Worm (Caenorhabditis elegans): ENCODE measurements around the gene hpo-26.
A peak's percentile ranks its signal among the peaks of the same experiment; 100 is the strongest.

hpo-26 gene

ce11 chrV:6495353-6495752 lies 37.5 kb downstream of the hpo-26 start:
- no peak for TF ChIP-seq elt-3 (tag; optimal IDR thresholded peaks at IDR 0.05)
- TF ChIP-seq fkh-10 (GFP tag; optimal IDR thresholded peaks at IDR 0.05), result no peak
- no peak for TF ChIP-seq nfya-1 (tag; optimal IDR thresholded peaks at IDR 0.05; ENCODE audit: insufficient read depth)
- TF ChIP-seq tbx-2 (tag; optimal IDR thresholded peaks at IDR 0.05), result no peak
- TF ChIP-seq jun-1 (tag; optimal IDR thresholded peaks at IDR 0.05), result no peak
- TF ChIP-seq ZK546.5 (tag; optimal IDR thresholded peaks at IDR 0.05), result no peak
- TF ChIP-seq ztf-11 (tag; optimal IDR thresholded peaks at IDR 0.05), result no peak
- no peak for TF ChIP-seq lsy-12 (tag; optimal IDR thresholded peaks at IDR 0.05)
- no peak for TF ChIP-seq unc-39 (tag; optimal IDR thresholded peaks at IDR 0.05)
- TF ChIP-seq daf-12 (tag; optimal IDR thresholded peaks at IDR 0.05), result no peak
- no peak for TF ChIP-seq fos-1 (tag; optimal IDR thresholded peaks at IDR 0.05)
- no peak for TF ChIP-seq zag-1 (tag; optimal IDR thresholded peaks at IDR 0.05)
- TF ChIP-seq mdl-1 (tag; optimal IDR thresholded peaks at IDR 0.05), result no peak
- TF ChIP-seq nhr-237 (tag; optimal IDR thresholded peaks at IDR 0.05), result no peak

ce11 chrV:6493821-6494220 lies 39.0 kb downstream of the hpo-26 start, which contains the start of gene cpt-6:
TSS of gene cpt-6 (minus strand) at chrV:6493921.
- no peak for TF ChIP-seq elt-2 (tag; optimal IDR thresholded peaks at IDR 0.05)

DNA sequence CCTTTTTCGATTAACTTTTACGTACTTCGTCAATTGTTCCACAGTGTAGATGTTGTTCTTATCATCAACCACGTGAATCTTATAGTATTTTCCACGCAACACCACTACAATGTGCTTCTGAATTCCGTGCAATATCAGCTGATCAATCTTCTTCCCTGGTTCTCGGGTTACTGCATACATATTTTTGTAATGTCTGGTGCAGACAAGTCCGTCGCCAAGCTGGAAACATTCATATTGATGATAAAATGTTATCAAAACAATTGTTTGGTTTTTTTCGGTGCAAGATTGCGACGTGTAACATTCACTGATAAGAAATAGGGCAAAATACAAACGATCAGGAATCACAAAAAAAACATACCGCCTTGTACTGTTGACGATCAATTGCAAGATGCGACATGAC lies 40.4 kb downstream of the hpo-26 start:
- no peak for TF ChIP-seq sea-2 (GFP tag; optimal IDR thresholded peaks at IDR 0.05)
- TF ChIP-seq nhr-28 (tag; optimal IDR thresholded peaks at IDR 0.05), result no peak
- TF ChIP-seq skn-1 (tag; optimal IDR thresholded peaks at IDR 0.05), result peak; percentile 7
- no peak for TF ChIP-seq jun-1 (tag; optimal IDR thresholded peaks at IDR 0.05)
- peak; percentile 87 for TF ChIP-seq elt-2 (tag; optimal IDR thresholded peaks at IDR 0.05)
- TF ChIP-seq pqm-1 (tag; optimal IDR thresholded peaks at IDR 0.05), result peak; percentile 33

DNA sequence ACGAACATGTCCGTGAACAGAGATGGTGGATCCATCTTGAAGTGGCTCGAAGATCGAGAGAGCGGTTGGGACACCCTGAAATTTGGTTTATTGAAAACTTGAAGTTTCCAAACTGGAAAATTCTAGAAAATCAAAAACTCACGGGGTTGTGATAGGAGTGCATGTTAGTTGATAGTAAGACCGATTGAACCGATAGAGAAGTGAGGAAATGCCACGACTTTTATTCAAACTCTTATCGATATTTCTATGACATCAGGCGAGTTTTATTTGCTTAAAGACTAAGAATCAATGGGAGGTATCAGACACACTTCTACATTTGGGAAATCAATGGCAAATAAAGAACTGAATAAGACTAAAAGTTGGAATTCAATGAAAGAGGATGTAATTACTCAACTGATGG lies 44.0 kb downstream of the hpo-26 start, which contains the start of gene lec-10:
Gene lec-10 (minus strand): TSS at position 272 of the 400 bp plus-strand sequence.
- TF ChIP-seq elt-2 (tag; optimal IDR thresholded peaks at IDR 0.05) (peak; percentile 95), egl-5 (tag; optimal IDR thresholded peaks at IDR 0.05) (no peak), jun-1 (tag; optimal IDR thresholded peaks at IDR 0.05) (peak; percentile 26), pqm-1 (tag; optimal IDR thresholded peaks at IDR 0.05) (peak; percentile 89), pha-4 (tag; optimal IDR thresholded peaks at IDR 0.05) (peak; percentile 59), hmg-11 (tag; optimal IDR thresholded peaks at IDR 0.05) (no peak)

DNA sequence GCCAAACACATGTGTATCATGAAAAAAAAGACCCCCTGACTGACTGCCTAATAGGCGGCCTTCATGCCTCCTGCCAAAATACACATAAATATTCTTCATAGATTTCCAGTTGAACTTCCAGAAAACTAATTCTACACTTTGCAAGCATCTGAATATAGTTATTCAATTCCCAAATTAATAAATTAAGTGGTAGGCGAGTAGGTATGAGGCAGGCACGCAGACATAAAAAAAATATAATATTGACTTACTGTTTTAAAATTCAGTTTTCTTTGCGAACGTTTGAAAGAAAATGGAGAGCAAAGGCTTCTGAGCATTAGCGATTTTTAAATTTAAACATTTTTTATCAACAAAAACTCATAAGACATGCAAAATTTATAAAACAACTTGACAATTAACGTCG lies 45.0 kb downstream of the hpo-26 start:
- no peak for TF ChIP-seq nhr-77 (tag; optimal IDR thresholded peaks at IDR 0.05)
- TF ChIP-seq egl-5 (tag; optimal IDR thresholded peaks at IDR 0.05), result no peak
- no peak for TF ChIP-seq ceh-82 (tag; optimal IDR thresholded peaks at IDR 0.05)
- TF ChIP-seq hmg-11 (tag; optimal IDR thresholded peaks at IDR 0.05), result no peak
- no peak for TF ChIP-seq unc-62 (GFP tag; optimal IDR thresholded peaks at IDR 0.05)
- no peak for TF ChIP-seq mml-1 (tag; optimal IDR thresholded peaks at IDR 0.05)
- peak; percentile 45 for TF ChIP-seq jun-1 (tag; optimal IDR thresholded peaks at IDR 0.05)
- no peak for TF ChIP-seq ceh-9 (tag; optimal IDR thresholded peaks at IDR 0.05)
- peak; percentile 27 for TF ChIP-seq elt-2 (tag; optimal IDR thresholded peaks at IDR 0.05)
- TF ChIP-seq ceh-28 (tag; optimal IDR thresholded peaks at IDR 0.05), result peak; percentile 8
- no peak for TF ChIP-seq zag-1 (tag; optimal IDR thresholded peaks at IDR 0.05)
- TF ChIP-seq nhr-25 (tag; optimal IDR thresholded peaks at IDR 0.05), result no peak
- no peak for TF ChIP-seq aly-2 (tag; optimal IDR thresholded peaks at IDR 0.05)
- no peak for TF ChIP-seq mdl-1 (tag; optimal IDR thresholded peaks at IDR 0.05)
- no peak for TF ChIP-seq nhr-23 (tag; optimal IDR thresholded peaks at IDR 0.05)
- no peak for TF ChIP-seq ama-1 (optimal IDR thresholded peaks at IDR 0.05)
- no peak for TF ChIP-seq lsy-12 (tag; optimal IDR thresholded peaks at IDR 0.05)
- no peak for TF ChIP-seq ZK546.5 (tag; optimal IDR thresholded peaks at IDR 0.05)
- TF ChIP-seq R02D3.7 (tag; optimal IDR thresholded peaks at IDR 0.05), result no peak
- TF ChIP-seq skn-1 (tag; optimal IDR thresholded peaks at IDR 0.05), result no peak
- TF ChIP-seq nhr-76 (tag; optimal IDR thresholded peaks at IDR 0.05), result no peak
- TF ChIP-seq nhr-67 (tag; optimal IDR thresholded peaks at IDR 0.05), result no peak
- no peak for TF ChIP-seq elt-3 (tag; optimal IDR thresholded peaks at IDR 0.05)
